Fruit fly (Drosophila melanogaster) whole organism, embryonic: Measurements from ENCODE around the gene Edg78E.

Source experiments
- ATbp ChIP-seq: fragments of 200-800 bp; sonication (Bioruptor generic); optimal IDR thresholded peaks from 2 replicates; lab custom pipeline; 2017; ENCODE audit warnings: missing biosample characterization, mild to moderate bottlenecking, missing genetic modification characterization, missing genetic modification reagents
- Bdp1 ChIP-seq: fragments of 200-800 bp; sonication (Bioruptor generic); optimal IDR thresholded peaks from 3 replicates; lab custom pipeline; 2016; ENCODE audit warnings: missing biosample characterization, missing genetic modification characterization
- C15 ChIP-seq: fragments of 200-800 bp; sonication (Bioruptor generic); IDR thresholded peaks from 3 replicates; pipeline ENCODE4 v1.3.6; 2022; ENCODE audit warnings: missing biosample characterization, missing genetic modification characterization
- CG10431 ChIP-seq: fragments of 200-800 bp; sonication (Bioruptor generic); optimal IDR thresholded peaks from 3 replicates; lab custom pipeline; 2018; ENCODE audit warnings: missing biosample characterization, mild to moderate bottlenecking, missing genetic modification characterization
- CG11560 ChIP-seq: fragments of 200-800 bp; sonication (Bioruptor generic); IDR thresholded peaks from 3 replicates; pipeline ENCODE4 v1.3.6; 2022; ENCODE audit warnings: missing biosample characterization, missing genetic modification characterization
- CG12071 ChIP-seq: fragments of 200-800 bp; sonication (Bioruptor generic); optimal IDR thresholded peaks from 3 replicates; lab custom pipeline; 2018; ENCODE audit warnings: missing biosample characterization, mild to moderate bottlenecking, missing genetic modification characterization
- CG13123 ChIP-seq: fragments of 200-800 bp; sonication (Bioruptor generic); optimal IDR thresholded peaks from 2 replicates; lab custom pipeline; 2016; ENCODE audit warnings: missing biosample characterization, missing genetic modification characterization
- CG15601 ChIP-seq: fragments of 200-800 bp; sonication (Bioruptor generic); optimal IDR thresholded peaks from 3 replicates; lab custom pipeline; 2019; ENCODE audit warnings: missing biosample characterization, mild to moderate bottlenecking, missing genetic modification characterization, moderate library complexity
- CG1603 ChIP-seq: fragments of 200-800 bp; sonication (Bioruptor generic); optimal IDR thresholded peaks from 2 replicates; lab custom pipeline; 2019; ENCODE audit warnings: missing biosample characterization, mild to moderate bottlenecking, missing genetic modification characterization, moderate library complexity
- CG16815 ChIP-seq: fragments of 200-800 bp; sonication (Bioruptor generic); optimal IDR thresholded peaks from 3 replicates; lab custom pipeline; 2017; ENCODE audit warnings: missing biosample characterization, mild to moderate bottlenecking, missing genetic modification characterization
- CG17361 ChIP-seq: fragments of 200-800 bp; sonication (Bioruptor generic); IDR thresholded peaks from 3 replicates; pipeline ENCODE4 v1.3.6; 2022; ENCODE audit warnings: missing biosample characterization, missing genetic modification characterization
- CG18262 ChIP-seq: fragments of 200-800 bp; optimal IDR thresholded peaks from 3 replicates; lab custom pipeline; 2019; ENCODE audit warnings: missing biosample characterization, mild to moderate bottlenecking, missing genetic modification characterization, moderate library complexity
- CG1832 ChIP-seq: fragments of 200-800 bp; sonication (Bioruptor generic); optimal IDR thresholded peaks from 2 replicates; lab custom pipeline; 2017; ENCODE audit warnings: missing biosample characterization, mild to moderate bottlenecking, missing genetic modification characterization, inconsistent platforms
- CG2129 ChIP-seq: fragments of 200-800 bp; sonication (Bioruptor generic); IDR thresholded peaks from 2 replicates; pipeline ENCODE4 v1.3.6; 2022; ENCODE audit warnings: missing biosample characterization, missing genetic modification characterization; ENCODE audit not compliant: partially characterized antibody
- CG30403 ChIP-seq: fragments of 200-800 bp; sonication (Bioruptor generic); optimal IDR thresholded peaks from 3 replicates; lab custom pipeline; 2016; ENCODE audit warnings: missing biosample characterization, missing genetic modification characterization
- CG30431 ChIP-seq: fragments of 200-800 bp; sonication (Bioruptor generic); optimal IDR thresholded peaks from 2 replicates; lab custom pipeline; 2017; ENCODE audit warnings: missing biosample characterization, missing genetic modification characterization
- CG31441 ChIP-seq: fragments of 200-800 bp; sonication (Bioruptor generic); IDR thresholded peaks from 2 replicates; pipeline ENCODE4 v1.3.6; 2022; ENCODE audit warnings: missing biosample characterization, missing genetic modification characterization
- CG34224 ChIP-seq: fragments of 200-800 bp; sonication (Bioruptor generic); IDR thresholded peaks from 3 replicates; pipeline ENCODE4 v1.3.6; 2022; ENCODE audit warnings: missing biosample characterization, missing genetic modification characterization; ENCODE audit not compliant: partially characterized antibody
- CG4360 ChIP-seq: fragments of 200-800 bp; sonication (Bioruptor generic); IDR thresholded peaks from 2 replicates; pipeline ENCODE4 v1.3.6; 2022; ENCODE audit warnings: missing biosample characterization, missing genetic modification characterization
- CG5245 ChIP-seq: fragments of 200-800 bp; sonication (Bioruptor generic); optimal IDR thresholded peaks from 3 replicates; lab custom pipeline; 2016; ENCODE audit warnings: missing biosample characterization, missing genetic modification characterization
- CG8388 ChIP-seq: fragments of 200-800 bp; sonication (Bioruptor generic); optimal IDR thresholded peaks from 2 replicates; lab custom pipeline; 2019; ENCODE audit warnings: missing biosample characterization, mild to moderate bottlenecking, missing genetic modification characterization, moderate library complexity
- CG8944 ChIP-seq: fragments of 200-800 bp; sonication (Bioruptor generic); optimal IDR thresholded peaks from 3 replicates; lab custom pipeline; 2016; ENCODE audit warnings: missing biosample characterization, missing genetic modification characterization
- CG9609 ChIP-seq: fragments of 200-800 bp; sonication (Bioruptor generic); optimal IDR thresholded peaks from 3 replicates; lab custom pipeline; 2016; ENCODE audit warnings: missing biosample characterization, missing genetic modification characterization
- CG9932 ChIP-seq: fragments of 200-800 bp; sonication (Bioruptor generic); IDR thresholded peaks from 2 replicates; pipeline ENCODE4 v1.3.6; 2022; ENCODE audit warnings: missing biosample characterization, missing genetic modification characterization
- CTCF ChIP-seq: fragments of 200-800 bp; sonication (Bioruptor generic); optimal IDR thresholded peaks from 2 replicates; lab custom pipeline; 2017; ENCODE audit warnings: missing biosample characterization, mild to moderate bottlenecking, missing genetic modification characterization, moderate library complexity
- CkIIα-i1 ChIP-seq: fragments of 200-800 bp; sonication (Bioruptor generic); IDR thresholded peaks from 2 replicates; pipeline ENCODE4 v1.3.6; 2022; ENCODE audit warnings: missing biosample characterization, missing genetic modification characterization
- CoRest ChIP-seq: fragments of 200-800 bp; sonication (Bioruptor generic); optimal IDR thresholded peaks from 3 replicates; lab custom pipeline; 2018; ENCODE audit warnings: missing biosample characterization, mild to moderate bottlenecking, missing genetic modification characterization, moderate library complexity
- Dfd ChIP-seq, 2 experiments: fragments of >200 bp; optimal IDR thresholded peaks; 2 replicates each; lab custom pipeline; 2017; ENCODE audit warnings: missing biosample characterization in 2 of 2, missing genetic modification characterization in 2 of 2
- Dref ChIP-seq: fragments of 200-800 bp; sonication (Bioruptor generic); IDR thresholded peaks from 2 replicates; pipeline ENCODE4 v1.3.6; 2022; ENCODE audit warnings: missing biosample characterization, missing genetic modification characterization
- E2f1 ChIP-seq: fragments of 200-800 bp; sonication (Bioruptor generic); IDR thresholded peaks from 2 replicates; pipeline ENCODE4 v1.3.6; 2022; ENCODE audit warnings: missing biosample characterization, missing genetic modification characterization
- H2.0 ChIP-seq: fragments of 200-800 bp; sonication (Bioruptor generic); IDR thresholded peaks from 2 replicates; pipeline ENCODE4 v1.3.6; 2022; ENCODE audit warnings: missing biosample characterization, missing genetic modification characterization
- Hsf ChIP-seq: fragments of 200-800 bp; sonication (Bioruptor generic); optimal IDR thresholded peaks from 3 replicates; lab custom pipeline; 2016; ENCODE audit warnings: missing biosample characterization, missing genetic modification characterization
- Lim3 ChIP-seq: fragments of 200-800 bp; sonication (Bioruptor generic); IDR thresholded peaks from 2 replicates; pipeline ENCODE4 v1.3.6; 2022; ENCODE audit warnings: missing biosample characterization, missing genetic modification characterization
- PHDP ChIP-seq: fragments of 200-800 bp; sonication (Bioruptor generic); optimal IDR thresholded peaks from 3 replicates; lab custom pipeline; 2018; ENCODE audit warnings: missing biosample characterization, mild to moderate bottlenecking, missing genetic modification characterization, moderate library complexity
- Poxn ChIP-seq: fragments of 200-800 bp; sonication (Bioruptor generic); IDR thresholded peaks from 2 replicates; pipeline ENCODE4 v1.3.6; 2022; ENCODE audit warnings: missing biosample characterization, missing genetic modification characterization
- Sin3A ChIP-seq: fragments of >200 bp; optimal IDR thresholded peaks from 2 replicates; lab custom pipeline; 2018
- Six4 ChIP-seq: fragments of 200-800 bp; sonication (Bioruptor generic); optimal IDR thresholded peaks from 2 replicates; lab custom pipeline; 2016; ENCODE audit warnings: missing biosample characterization, missing genetic modification characterization
- cwo ChIP-seq: fragments of 200-800 bp; sonication (Bioruptor generic); optimal IDR thresholded peaks from 3 replicates; lab custom pipeline; 2017; ENCODE audit warnings: missing biosample characterization, missing genetic modification characterization, mild to moderate bottlenecking, moderate library complexity, missing genetic modification reagents
- dan ChIP-seq: fragments of 200-800 bp; sonication (Bioruptor generic); IDR thresholded peaks from 2 replicates; pipeline ENCODE4 v1.3.6; 2022; ENCODE audit warnings: missing biosample characterization, missing genetic modification characterization
- ems ChIP-seq: fragments of 200-800 bp; sonication (Bioruptor generic); optimal IDR thresholded peaks from 3 replicates; lab custom pipeline; 2016; ENCODE audit warnings: missing biosample characterization, missing genetic modification characterization
- fd3F ChIP-seq: fragments of 200-800 bp; sonication (Bioruptor generic); optimal IDR thresholded peaks from 2 replicates; lab custom pipeline; 2018; ENCODE audit warnings: missing biosample characterization, mild to moderate bottlenecking, missing genetic modification characterization, moderate library complexity
- her ChIP-seq: fragments of 200-800 bp; sonication (Bioruptor generic); optimal IDR thresholded peaks from 2 replicates; lab custom pipeline; 2016; ENCODE audit warnings: missing biosample characterization, missing genetic modification characterization
- klu ChIP-seq: fragments of 200-800 bp; sonication (Bioruptor generic); IDR thresholded peaks from 2 replicates; pipeline ENCODE4 v1.3.6; 2022; ENCODE audit warnings: missing biosample characterization, missing genetic modification characterization
- lilli ChIP-seq: fragments of 200-800 bp; sonication (Bioruptor generic); optimal IDR thresholded peaks from 3 replicates; lab custom pipeline; 2016; ENCODE audit warnings: missing biosample characterization, missing genetic modification characterization
- pros ChIP-seq: fragments of 200-800 bp; sonication (Bioruptor generic); optimal IDR thresholded peaks from 3 replicates; lab custom pipeline; 2019; ENCODE audit warnings: missing biosample characterization, mild to moderate bottlenecking, missing genetic modification characterization, moderate library complexity
- salm ChIP-seq: fragments of 200-800 bp; sonication (Bioruptor generic); optimal IDR thresholded peaks from 2 replicates; lab custom pipeline; 2018; ENCODE audit warnings: missing biosample characterization, mild to moderate bottlenecking, missing genetic modification characterization
- tgo ChIP-seq: fragments of 200-800 bp; sonication (Bioruptor generic); IDR thresholded peaks from 3 replicates; pipeline ENCODE4 v1.3.6; 2022; ENCODE audit warnings: missing biosample characterization, missing genetic modification characterization
- tin ChIP-seq: fragments of 200-800 bp; sonication (Bioruptor generic); optimal IDR thresholded peaks from 3 replicates; lab custom pipeline; 2016; ENCODE audit warnings: missing biosample characterization, missing genetic modification characterization
- twi ChIP-seq: fragments of 200-800 bp; optimal IDR thresholded peaks from 2 replicates; lab custom pipeline; 2019; ENCODE audit warnings: missing biosample characterization, mild to moderate bottlenecking, missing genetic modification characterization, moderate library complexity
- z ChIP-seq: fragments of 200-800 bp; sonication (Bioruptor generic); IDR thresholded peaks from 3 replicates; pipeline ENCODE4 v1.3.6; 2022; ENCODE audit warnings: missing biosample characterization, missing genetic modification characterization

The Edg78E gene

DNA sequence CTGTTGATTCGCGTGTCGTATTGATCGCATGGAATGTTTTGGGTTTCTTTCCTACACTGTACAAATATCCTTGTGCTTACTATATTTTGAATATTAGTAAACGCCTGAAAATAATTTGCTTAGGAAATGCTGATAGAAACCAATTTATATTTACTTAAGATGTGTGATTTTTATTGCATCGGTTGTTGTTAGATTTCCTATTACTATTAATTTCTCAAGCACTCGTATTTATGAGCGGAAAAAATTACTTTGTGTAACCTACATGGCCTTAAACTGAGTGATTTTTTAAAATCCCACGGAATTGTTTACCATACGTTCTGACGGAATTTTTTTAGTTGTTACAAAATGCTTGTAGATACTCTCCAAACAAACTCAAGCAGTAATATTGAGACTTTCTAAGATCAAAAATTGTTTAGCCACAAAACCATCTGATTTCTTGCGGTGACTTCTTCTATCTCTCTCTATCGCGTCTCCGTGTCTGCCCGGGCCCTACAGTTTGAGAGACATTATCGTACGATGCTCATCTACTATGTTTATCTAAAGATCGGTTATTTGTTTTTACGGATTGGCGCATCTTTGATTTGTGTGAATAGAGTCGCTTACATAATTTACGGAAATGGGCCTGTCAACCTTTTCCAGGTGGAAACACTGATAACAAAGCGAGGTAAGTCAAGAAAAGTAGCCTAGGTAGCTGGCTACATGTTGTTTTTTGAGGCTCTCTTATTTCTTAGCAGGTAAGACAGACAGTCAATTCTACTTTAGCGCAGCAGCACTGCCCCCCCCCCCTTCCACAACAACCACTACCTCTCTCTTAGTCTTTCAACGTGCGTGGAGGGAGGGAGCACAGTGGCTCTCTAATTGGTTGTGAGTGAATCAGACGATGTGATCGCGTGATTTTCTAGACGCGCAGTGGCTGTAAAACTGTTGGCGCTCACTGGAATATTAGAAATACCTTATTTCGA is 21.0 kb downstream of the Edg78E start (continued):
- TF ChIP-seq Dfd (GFP tag; optimal IDR thresholded peaks at IDR 0.05; lab: Kevin White, UChicago) = no peak
- peak; percentile 1 for TF ChIP-seq her (GFP tag; lab: Kevin White, UChicago)
- TF ChIP-seq CG5245 (GFP tag; lab: Kevin White, UChicago) = no peak
- TF ChIP-seq pros (GFP tag; lab: Kevin White, UChicago) = peak; percentile 95
- peak; percentile 64 for TF ChIP-seq lilli
- TF ChIP-seq Bdp1 (GFP tag; lab: Kevin White, UChicago) = peak; percentile 5
- no peak for TF ChIP-seq klu (GFP tag; lab: Robert Waterston, UW)
- TF ChIP-seq Lim3 (GFP tag; lab: Robert Waterston, UW) = no peak
- no peak for TF ChIP-seq CG11560
- peak; percentile 76 for TF ChIP-seq CoRest
- TF ChIP-seq CG15601 (tag; lab: Kevin White, UChicago) = no peak
- TF ChIP-seq E2f1 (GFP tag; lab: Robert Waterston, UW) = no peak
- no peak for TF ChIP-seq CkIIα-i1 (GFP tag; lab: Robert Waterston, UW)
- peak; percentile 86 for TF ChIP-seq z
- TF ChIP-seq Dref (GFP tag; lab: Robert Waterston, UW) = no peak
- TF ChIP-seq ATbp (GFP tag; lab: Kevin White, UChicago) = peak; percentile 29
- no peak for TF ChIP-seq CG12071 (GFP tag; lab: Kevin White, UChicago)
- peak; percentile 75; the same call in 1 of the 2 replicates for TF ChIP-seq CG4360 (GFP tag; lab: Robert Waterston, UW)
- no peak for TF ChIP-seq salm (tag; lab: Kevin White, UChicago)
- peak; percentile 23 for TF ChIP-seq CG1603
- TF ChIP-seq Hsf (GFP tag; lab: Kevin White, UChicago) = peak; percentile 70
- TF ChIP-seq H2.0 = no peak
- TF ChIP-seq ems (GFP tag; lab: Kevin White, UChicago) = peak; percentile 40
- TF ChIP-seq dan (GFP tag; lab: Robert Waterston, UW) = no peak
- peak; percentile 46 for TF ChIP-seq CG9932
- peak; percentile 61 for TF ChIP-seq CG8944
- TF ChIP-seq C15 (GFP tag; lab: Robert Waterston, UW) = no peak
- TF ChIP-seq cwo = peak; percentile 97
- peak; percentile 76 for TF ChIP-seq CG30403
- peak; percentile 2 for TF ChIP-seq CTCF (GFP tag; lab: Kevin White, UChicago)
- TF ChIP-seq CG31441 (GFP tag; lab: Robert Waterston, UW) = peak; percentile 67; the same call in 1 of the 2 replicates
- no peak for TF ChIP-seq CG13123
- peak; percentile 40 for TF ChIP-seq CG9609 (GFP tag; lab: Kevin White, UChicago)
- no peak for TF ChIP-seq Sin3A (lab: Kevin White, UChicago)
- peak; percentile 42 for TF ChIP-seq CG10431
- TF ChIP-seq CG2129 = no peak
- TF ChIP-seq PHDP (tag; lab: Kevin White, UChicago) = peak; percentile 56
- TF ChIP-seq twi (tag; lab: Kevin White, UChicago) = peak; percentile 36
- TF ChIP-seq Poxn = no peak
- TF ChIP-seq CG1832 (GFP tag; lab: Kevin White, UChicago) = no peak
- TF ChIP-seq CG30431 (GFP tag; lab: Kevin White, UChicago) = no peak
- TF ChIP-seq tgo (GFP tag; lab: Robert Waterston, UW) = peak; percentile 58; the same call in 2 of the 3 replicates
- TF ChIP-seq CG17361 (GFP tag; lab: Robert Waterston, UW) = peak; percentile 91
- peak; percentile 66 for TF ChIP-seq CG16815 (GFP tag; lab: Kevin White, UChicago)
- TF ChIP-seq tin (GFP tag; lab: Kevin White, UChicago) = peak; percentile 32
- TF ChIP-seq fd3F (GFP tag; lab: Kevin White, UChicago) = peak; percentile 29
- TF ChIP-seq CG18262 (tag; lab: Kevin White, UChicago) = peak; percentile 87
- TF ChIP-seq CG8388 (GFP tag; lab: Kevin White, UChicago) = peak; percentile 62
- no peak for TF ChIP-seq Six4 (GFP tag; lab: Kevin White, UChicago)
- peak; percentile 16; the same call in 1 of the 3 replicates for TF ChIP-seq CG34224 (GFP tag; lab: Robert Waterston, UW)
